Fruit fly (Drosophila melanogaster) whole organism, embryonic: ENCODE data around the gene CG45045.

Source experiments
- Asciz ChIP-seq: fragments of 200-800 bp; sonication (Bioruptor generic); optimal IDR thresholded peaks from 2 replicates; lab custom pipeline; 2017; ENCODE audit warnings: missing biosample characterization, mild to moderate bottlenecking, missing genetic modification characterization, missing genetic modification reagents
- Atf-2 ChIP-seq: fragments of 200-800 bp; sonication (Bioruptor generic); optimal IDR thresholded peaks from 2 replicates; lab custom pipeline; 2016; ENCODE audit warnings: missing biosample characterization, missing genetic modification characterization
- BEAF-32 ChIP-seq: fragments of 200-800 bp; sonication (Bioruptor generic); optimal IDR thresholded peaks from 3 replicates; lab custom pipeline; 2017; ENCODE audit warnings: missing biosample characterization, missing genetic modification characterization, mild to moderate bottlenecking, moderate library complexity, missing genetic modification reagents
- CG11247 ChIP-seq: fragments of 200-800 bp; sonication (Bioruptor generic); IDR thresholded peaks from 2 replicates; pipeline ENCODE4 v1.3.6; 2022; ENCODE audit warnings: missing biosample characterization, missing genetic modification characterization
- CG12155 ChIP-seq: fragments of 200-800 bp; sonication (Bioruptor generic); optimal IDR thresholded peaks from 3 replicates; lab custom pipeline; 2016; ENCODE audit warnings: missing biosample characterization, missing genetic modification characterization
- CG12236 ChIP-seq: fragments of 200-800 bp; sonication (Bioruptor generic); optimal IDR thresholded peaks from 2 replicates; lab custom pipeline; 2016; ENCODE audit warnings: missing biosample characterization, missing genetic modification characterization
- CG12744 ChIP-seq: fragments of 200-800 bp; sonication (Bioruptor generic); optimal IDR thresholded peaks from 2 replicates; lab custom pipeline; 2016; ENCODE audit warnings: missing biosample characterization, missing genetic modification characterization
- CG12769 ChIP-seq: fragments of 200-800 bp; sonication (Bioruptor generic); optimal IDR thresholded peaks from 2 replicates; lab custom pipeline; 2019; ENCODE audit warnings: missing biosample characterization, mild to moderate bottlenecking, missing genetic modification characterization, moderate library complexity
- CG15696 ChIP-seq: fragments of 200-800 bp; sonication (Bioruptor generic); optimal IDR thresholded peaks from 2 replicates; lab custom pipeline; 2019; ENCODE audit warnings: missing biosample characterization, mild to moderate bottlenecking, missing genetic modification characterization, moderate library complexity
- CG1602 ChIP-seq: fragments of 200-800 bp; sonication (Bioruptor generic); optimal IDR thresholded peaks from 3 replicates; lab custom pipeline; 2016; ENCODE audit warnings: missing biosample characterization, missing genetic modification characterization
- CG1603 ChIP-seq: fragments of 200-800 bp; sonication (Bioruptor generic); optimal IDR thresholded peaks from 2 replicates; lab custom pipeline; 2019; ENCODE audit warnings: missing biosample characterization, mild to moderate bottlenecking, missing genetic modification characterization, moderate library complexity
- CG18262 ChIP-seq: fragments of 200-800 bp; optimal IDR thresholded peaks from 3 replicates; lab custom pipeline; 2019; ENCODE audit warnings: missing biosample characterization, mild to moderate bottlenecking, missing genetic modification characterization, moderate library complexity
- CG2116 ChIP-seq: fragments of 200-800 bp; sonication (Bioruptor generic); optimal IDR thresholded peaks from 3 replicates; lab custom pipeline; 2018; ENCODE audit warnings: missing biosample characterization, mild to moderate bottlenecking, missing genetic modification characterization
- CG30403 ChIP-seq: fragments of 200-800 bp; sonication (Bioruptor generic); optimal IDR thresholded peaks from 3 replicates; lab custom pipeline; 2016; ENCODE audit warnings: missing biosample characterization, missing genetic modification characterization
- CG32532 ChIP-seq: fragments of 200-800 bp; sonication (Bioruptor generic); IDR thresholded peaks from 2 replicates; pipeline ENCODE4 v1.3.6; 2022; ENCODE audit warnings: missing biosample characterization, missing genetic modification characterization
- CG3995 ChIP-seq: fragments of 200-800 bp; sonication (Bioruptor generic); optimal IDR thresholded peaks from 3 replicates; lab custom pipeline; 2016; ENCODE audit warnings: missing biosample characterization, missing genetic modification characterization
- CG6175 ChIP-seq: fragments of 200-800 bp; sonication (Bioruptor generic); IDR thresholded peaks from 3 replicates; pipeline ENCODE4 v1.3.6; 2022; ENCODE audit warnings: missing biosample characterization, missing genetic modification characterization
- CG8290 ChIP-seq, 3 experiments: fragments of 200-800 bp; sonication (Bioruptor generic); optimal IDR thresholded peaks; 2 replicates each; lab custom pipeline; 2016 to 2019; ENCODE audit warnings: missing biosample characterization in 3 of 3, missing genetic modification characterization in 3 of 3, mild to moderate bottlenecking in 2 of 3, moderate library complexity in 1 of 3
- CG8388 ChIP-seq: fragments of 200-800 bp; sonication (Bioruptor generic); optimal IDR thresholded peaks from 2 replicates; lab custom pipeline; 2019; ENCODE audit warnings: missing biosample characterization, mild to moderate bottlenecking, missing genetic modification characterization, moderate library complexity
- Elba2 ChIP-seq: fragments of 200-800 bp; sonication (Bioruptor generic); optimal IDR thresholded peaks from 3 replicates; lab custom pipeline; 2016; ENCODE audit warnings: missing biosample characterization, missing genetic modification characterization
- Hr51 ChIP-seq, 2 experiments: fragments of 200-800 bp; sonication (Bioruptor generic); optimal IDR thresholded peaks; 2 replicates in 1 of 2; 3 replicates in 1 of 2; lab custom pipeline; 2016 to 2018; ENCODE audit warnings: missing biosample characterization in 2 of 2, missing genetic modification characterization in 2 of 2, mild to moderate bottlenecking in 1 of 2, moderate library complexity in 1 of 2
- Lhr ChIP-seq: fragments of 200-800 bp; sonication (Bioruptor generic); optimal IDR thresholded peaks from 3 replicates; lab custom pipeline; 2017; ENCODE audit warnings: mild to moderate bottlenecking, missing biosample characterization, missing genetic modification reagents, missing genetic modification characterization
- Mes4 ChIP-seq: fragments of 200-800 bp; sonication (Bioruptor generic); optimal IDR thresholded peaks from 2 replicates; lab custom pipeline; 2016; ENCODE audit warnings: missing biosample characterization, missing genetic modification characterization
- NC2β ChIP-seq: fragments of 200-800 bp; sonication (Bioruptor generic); optimal IDR thresholded peaks from 2 replicates; lab custom pipeline; 2016; ENCODE audit warnings: missing biosample characterization, missing genetic modification characterization
- Nf-YC ChIP-seq: fragments of 200-800 bp; optimal IDR thresholded peaks from 3 replicates; lab custom pipeline; 2019; ENCODE audit warnings: missing biosample characterization, mild to moderate bottlenecking, missing genetic modification characterization, moderate library complexity
- Scr ChIP-seq: fragments of 200-800 bp; sonication (Bioruptor generic); IDR thresholded peaks from 2 replicates; pipeline ENCODE4 v1.3.6; 2022; ENCODE audit warnings: missing biosample characterization, missing genetic modification characterization; ENCODE audit not compliant: partially characterized antibody
- TFAM ChIP-seq: fragments of 200-800 bp; sonication (Bioruptor generic); optimal IDR thresholded peaks from 2 replicates; lab custom pipeline; 2017; ENCODE audit warnings: missing biosample characterization, missing genetic modification characterization, inconsistent platforms
- Taf1 ChIP-seq: fragments of 200-800 bp; sonication (Bioruptor generic); IDR thresholded peaks from 2 replicates; pipeline ENCODE4 v1.3.6; 2022; ENCODE audit warnings: missing biosample characterization, missing genetic modification characterization
- br ChIP-seq: fragments of >200 bp; optimal IDR thresholded peaks from 2 replicates; lab custom pipeline; 2017
- danr ChIP-seq: fragments of 200-800 bp; sonication (Bioruptor generic); IDR thresholded peaks from 2 replicates; pipeline ENCODE4 v1.3.6; 2022; ENCODE audit warnings: missing biosample characterization, missing genetic modification characterization
- ems ChIP-seq: fragments of 200-800 bp; sonication (Bioruptor generic); optimal IDR thresholded peaks from 3 replicates; lab custom pipeline; 2016; ENCODE audit warnings: missing biosample characterization, missing genetic modification characterization
- fd102C ChIP-seq: fragments of 200-800 bp; sonication (Bioruptor generic); optimal IDR thresholded peaks from 2 replicates; lab custom pipeline; 2018; ENCODE audit warnings: missing biosample characterization, mild to moderate bottlenecking, missing genetic modification characterization, moderate library complexity
- hbn ChIP-seq: fragments of 200-800 bp; sonication (Bioruptor generic); IDR thresholded peaks from 2 replicates; pipeline ENCODE4 v1.3.6; 2022; ENCODE audit warnings: missing biosample characterization, missing genetic modification characterization; ENCODE audit not compliant: partially characterized antibody
- ind ChIP-seq: fragments of 200-800 bp; sonication (Bioruptor generic); optimal IDR thresholded peaks from 3 replicates; lab custom pipeline; 2016; ENCODE audit warnings: missing biosample characterization, missing genetic modification characterization
- lab ChIP-seq: fragments of 200-800 bp; sonication (Bioruptor generic); optimal IDR thresholded peaks from 3 replicates; lab custom pipeline; 2017; ENCODE audit warnings: missing biosample characterization, missing genetic modification characterization, mild to moderate bottlenecking, moderate library complexity, missing genetic modification reagents
- p53 ChIP-seq: fragments of 200-800 bp; sonication (Bioruptor generic); optimal IDR thresholded peaks from 2 replicates; lab custom pipeline; 2016; ENCODE audit warnings: missing biosample characterization, missing genetic modification characterization
- phol ChIP-seq: fragments of 200-800 bp; sonication (Bioruptor generic); optimal IDR thresholded peaks from 3 replicates; lab custom pipeline; 2018; ENCODE audit warnings: missing biosample characterization, mild to moderate bottlenecking, missing genetic modification characterization, moderate library complexity
- pnt ChIP-seq: fragments of 200-800 bp; sonication (Bioruptor generic); optimal IDR thresholded peaks from 3 replicates; lab custom pipeline; 2016; ENCODE audit warnings: missing biosample characterization, missing genetic modification characterization
- prd ChIP-seq, 3 experiments: fragments of >200 bp in 2 of 3; fragments of 200-800 bp in 1 of 3; sonication (Bioruptor generic) in 1 of 3; optimal IDR thresholded peaks in 2 of 3; IDR thresholded peaks in 1 of 3; 2 replicates in 2 of 3; 3 replicates in 1 of 3; pipeline versions ENCODE4 v1.3.6 to Lab custom; 2017 to 2022; ENCODE audit warnings: missing biosample characterization in 1 of 3, missing genetic modification characterization in 1 of 3
- ro ChIP-seq: fragments of 200-800 bp; sonication (Bioruptor generic); IDR thresholded peaks from 2 replicates; pipeline ENCODE4 v1.3.6; 2022; ENCODE audit warnings: missing biosample characterization, missing genetic modification characterization
- row ChIP-seq: fragments of 200-800 bp; sonication (Bioruptor generic); IDR thresholded peaks from 3 replicates; pipeline ENCODE4 v1.3.6; 2022; ENCODE audit warnings: missing biosample characterization, missing genetic modification characterization
- slbo ChIP-seq: fragments of 200-800 bp; sonication (Bioruptor generic); IDR thresholded peaks from 2 replicates; pipeline ENCODE4 v1.3.6; 2022; ENCODE audit warnings: missing biosample characterization, missing genetic modification characterization
- sna ChIP-seq: fragments of 200-800 bp; sonication (Bioruptor generic); IDR thresholded peaks from 2 replicates; pipeline ENCODE4 v1.3.6; 2022; ENCODE audit warnings: missing biosample characterization, missing genetic modification characterization; ENCODE audit not compliant: partially characterized antibody
- so ChIP-seq: fragments of 200-800 bp; sonication (Bioruptor generic); IDR thresholded peaks from 3 replicates; pipeline ENCODE4 v1.3.6; 2022; ENCODE audit warnings: missing biosample characterization, missing genetic modification characterization
- sob ChIP-seq: fragments of 200-800 bp; sonication (Bioruptor generic); IDR thresholded peaks from 2 replicates; pipeline ENCODE4 v1.3.6; 2022; ENCODE audit warnings: missing biosample characterization, missing genetic modification characterization
- tin ChIP-seq: fragments of 200-800 bp; sonication (Bioruptor generic); optimal IDR thresholded peaks from 3 replicates; lab custom pipeline; 2016; ENCODE audit warnings: missing biosample characterization, missing genetic modification characterization
- trem ChIP-seq: fragments of 200-800 bp; optimal IDR thresholded peaks from 3 replicates; lab custom pipeline; 2019; ENCODE audit warnings: missing biosample characterization, mild to moderate bottlenecking, missing genetic modification characterization, moderate library complexity
- zen2 ChIP-seq: fragments of 200-800 bp; sonication (Bioruptor generic); IDR thresholded peaks from 3 replicates; pipeline ENCODE4 v1.3.6; 2022; ENCODE audit warnings: missing biosample characterization, missing genetic modification characterization; ENCODE audit not compliant: partially characterized antibody
- zf30C ChIP-seq: fragments of 200-800 bp; sonication (Bioruptor generic); optimal IDR thresholded peaks from 3 replicates; lab custom pipeline; 2018; ENCODE audit warnings: missing biosample characterization, mild to moderate bottlenecking, missing genetic modification characterization
- zfh2 ChIP-seq: fragments of 200-800 bp; sonication (Bioruptor generic); optimal IDR thresholded peaks from 2 replicates; lab custom pipeline; 2016; ENCODE audit warnings: missing biosample characterization, missing genetic modification characterization

The CG45045 gene

DNA sequence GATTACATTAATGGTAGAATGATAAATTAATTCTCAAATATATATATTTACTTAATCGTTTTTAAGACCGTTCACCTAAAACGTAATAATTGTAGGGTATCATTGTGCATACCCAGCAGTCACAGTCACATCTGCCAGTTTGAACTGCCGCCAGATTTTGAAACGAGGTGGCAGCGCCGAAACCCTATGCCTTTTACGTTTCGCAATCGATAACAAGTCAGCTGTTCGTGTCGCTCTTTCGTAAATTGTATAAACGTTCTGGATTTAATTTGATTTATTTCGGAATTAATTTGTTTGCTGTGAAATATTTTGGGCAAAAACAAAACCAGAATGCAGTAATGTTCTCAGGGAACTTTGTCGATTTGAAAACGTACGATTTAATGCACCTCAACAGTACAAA lies 19.9 kb upstream of the CG45045 start, which contains the start of gene CG14322 (continued):
- TF ChIP-seq Elba2 (GFP tag; lab: Kevin White, UChicago) (peak; percentile 13), prd (optimal IDR thresholded peaks at IDR 0.05; lab: Kevin White, UChicago) (no peak), prd (GFP tag; IDR thresholded peaks at IDR 0.05; lab: Robert Waterston, UW) (peak; percentile 49; the same call in 2 of the 3 replicates), CG32532 (GFP tag; lab: Robert Waterston, UW) (peak; percentile 44; the same call in 1 of the 2 replicates), Asciz (GFP tag; lab: Kevin White, UChicago) (no peak), CG12236 (no peak), p53 (GFP tag; lab: Kevin White, UChicago) (no peak), CG8290 (GFP tag; optimal IDR thresholded peaks at IDR 0.05; lab: Kevin White, UChicago) (no peak), CG8290 (tag; optimal IDR thresholded peaks at IDR 0.05; lab: Kevin White, UChicago) (peak in 1 of 2 experiments; percentile 40), TFAM (GFP tag; lab: Kevin White, UChicago) (no peak), zf30C (no peak), hbn (GFP tag; lab: Robert Waterston, UW) (no peak), ro (GFP tag; lab: Robert Waterston, UW) (no peak), sna (GFP tag; lab: Robert Waterston, UW) (peak; percentile 52; the same call in 1 of the 2 replicates), pnt (no peak), Taf1 (GFP tag; lab: Robert Waterston, UW) (no peak), Nf-YC (tag; lab: Kevin White, UChicago) (no peak), tin (GFP tag; lab: Kevin White, UChicago) (peak; percentile 17), so (GFP tag; lab: Robert Waterston, UW) (no peak), CG3995 (GFP tag; lab: Kevin White, UChicago) (peak; percentile 95), Mes4 (GFP tag; lab: Kevin White, UChicago) (no peak), zfh2 (GFP tag; lab: Kevin White, UChicago) (peak; percentile 7), CG11247 (GFP tag; lab: Robert Waterston, UW) (0 out of 2 replicates have a peak, but pooled peaks have one; percentile 15), phol (tag; lab: Kevin White, UChicago) (peak; percentile 14), CG15696 (tag; lab: Kevin White, UChicago) (peak; percentile 8), danr (no peak), CG30403 (peak; percentile 5), CG12744 (no peak), lab (GFP tag; lab: Kevin White, UChicago) (no peak), CG6175 (GFP tag; lab: Robert Waterston, UW) (no peak), zen2 (GFP tag; lab: Robert Waterston, UW) (no peak), fd102C (GFP tag; lab: Kevin White, UChicago) (no peak), Scr (GFP tag; lab: Robert Waterston, UW) (0 out of 2 replicates have a peak, but pooled peaks have one; percentile 33), CG18262 (tag; lab: Kevin White, UChicago) (no peak), NC2β (no peak), CG1603 (tag; lab: Kevin White, UChicago) (peak; percentile 53), ind (GFP tag; lab: Kevin White, UChicago) (peak; percentile 1), Lhr (no peak), CG1602 (GFP tag; lab: Kevin White, UChicago) (no peak), row (GFP tag; lab: Robert Waterston, UW) (peak; percentile 76), ems (GFP tag; lab: Kevin White, UChicago) (no peak), sob (no peak), CG12155 (GFP tag; lab: Kevin White, UChicago) (peak; percentile 12), CG8388 (GFP tag; lab: Kevin White, UChicago) (no peak), trem (tag; lab: Kevin White, UChicago) (peak; percentile 97), slbo (GFP tag; lab: Robert Waterston, UW) (peak; percentile 70), CG2116 (GFP tag; lab: Kevin White, UChicago) (peak; percentile 68), Atf-2 (no peak), Hr51 (GFP tag; optimal IDR thresholded peaks at IDR 0.05; lab: Kevin White, UChicago) (no peak), br (no peak), BEAF-32 (peak; percentile 43), CG12769 (tag; lab: Kevin White, UChicago) (peak; percentile 4)
